Fruit fly (Drosophila melanogaster): Measurements from ENCODE around the gene Usp32.
A peak's percentile ranks its signal among the peaks of the same experiment; 100 is the strongest.

Usp32 gene

dm6 chr3L:19928435-19929011 is 57.6 kb downstream of the Usp32 start, which contains the start of the genes CG8004 and RhoGDI (continued):
- TF ChIP-seq CG12299 (tag; optimal IDR thresholded peaks at IDR 0.05) (peak; percentile 73), B-H2 (GFP tag; optimal IDR thresholded peaks at IDR 0.05) (peak; percentile 73), amos (GFP tag; IDR thresholded peaks at IDR 0.05; ENCODE audit: partially characterized antibody) (no peak), MBD-R2 (GFP tag; IDR thresholded peaks at IDR 0.05) (peak; percentile 85), Stat92E (GFP tag; optimal IDR thresholded peaks at IDR 0.05) (no peak), CG32532 (GFP tag; IDR thresholded peaks at IDR 0.05) (peak; percentile 76), CG12104 (GFP tag; optimal IDR thresholded peaks at IDR 0.05) (peak; percentile 21), CG6791 (GFP tag; IDR thresholded peaks at IDR 0.05; ENCODE audit: partially characterized antibody) (peak; percentile 41; the same call in 1 of the 3 replicates), aop (GFP tag; IDR thresholded peaks at IDR 0.05) (no peak), CG15696 (tag; optimal IDR thresholded peaks at IDR 0.05) (peak; percentile 56), ftz-f1 (GFP tag; optimal IDR thresholded peaks at IDR 0.05) (peak; percentile 14), eve (GFP tag; optimal IDR thresholded peaks at IDR 0.05) (no peak), dan (GFP tag; IDR thresholded peaks at IDR 0.05) (no peak), tgo (GFP tag; IDR thresholded peaks at IDR 0.05) (peak; percentile 59; the same call in 2 of the 3 replicates), Oaz (GFP tag; IDR thresholded peaks at IDR 0.05) (no peak), CG4617 (GFP tag; optimal IDR thresholded peaks at IDR 0.05; ENCODE audit: borderline replicate concordance) (peak; percentile 96), CG15479 (GFP tag; optimal IDR thresholded peaks at IDR 0.05) (no peak), CG7928 (GFP tag; optimal IDR thresholded peaks at IDR 0.05) (no peak), fd102C (GFP tag; optimal IDR thresholded peaks at IDR 0.05) (no peak), CG5180 (GFP tag; optimal IDR thresholded peaks at IDR 0.05) (no peak), CG6272 (GFP tag; IDR thresholded peaks at IDR 0.05) (no peak), ken (GFP tag; IDR thresholded peaks at IDR 0.05) (peak; percentile 67; the same call in 1 of the 3 replicates), CG3065 (GFP tag; optimal IDR thresholded peaks at IDR 0.05) (no peak), Hr39 (optimal IDR thresholded peaks at IDR 0.05) (no peak), CG42726 (GFP tag; IDR thresholded peaks at IDR 0.05; ENCODE audit: partially characterized antibody) (no peak), H15 (GFP tag; IDR thresholded peaks at IDR 0.05) (no peak), Doc3 (GFP tag; IDR thresholded peaks at IDR 0.05; ENCODE audit: partially characterized antibody) (no peak), CG7271 (tag; optimal IDR thresholded peaks at IDR 0.05) (no peak), sqz (GFP tag; optimal IDR thresholded peaks at IDR 0.05) (no peak), CG11695 (GFP tag; IDR thresholded peaks at IDR 0.05) (peak; percentile 27; the same call in 1 of the 3 replicates), CG16863 (GFP tag; optimal IDR thresholded peaks at IDR 0.05) (peak; percentile 66), Usf (GFP tag; optimal IDR thresholded peaks at IDR 0.05) (no peak), lov (optimal IDR thresholded peaks at IDR 0.05) (no peak), lov (GFP tag; IDR thresholded peaks at IDR 0.05) (0 out of 3 replicates have a peak, but pooled peaks have one; percentile 17), CG12155 (GFP tag; optimal IDR thresholded peaks at IDR 0.05) (peak; percentile 51), wor (GFP tag; IDR thresholded peaks at IDR 0.05) (no peak), pb (GFP tag; optimal IDR thresholded peaks at IDR 0.05) (peak; percentile 2), chm (GFP tag; IDR thresholded peaks at IDR 0.05) (peak; percentile 22; the same call in 1 of the 2 replicates), CG7963 (GFP tag; IDR thresholded peaks at IDR 0.05; ENCODE audit: partially characterized antibody) (no peak), CG3995 (GFP tag; optimal IDR thresholded peaks at IDR 0.05) (peak; percentile 32), CG15514 (GFP tag; optimal IDR thresholded peaks at IDR 0.05) (peak; percentile 83), ab (GFP tag; optimal IDR thresholded peaks at IDR 0.05) (peak; percentile 41), dmrt99B (tag; optimal IDR thresholded peaks at IDR 0.05) (peak; percentile 37), CG18011 (GFP tag; optimal IDR thresholded peaks at IDR 0.05) (peak; percentile 36), oc (tag; optimal IDR thresholded peaks at IDR 0.05) (no peak)

Data from whole organism, embryonic.